Worm (Caenorhabditis elegans): ENCODE data around the gene F26F12.2.

Gene F26F12.2

DNA sequence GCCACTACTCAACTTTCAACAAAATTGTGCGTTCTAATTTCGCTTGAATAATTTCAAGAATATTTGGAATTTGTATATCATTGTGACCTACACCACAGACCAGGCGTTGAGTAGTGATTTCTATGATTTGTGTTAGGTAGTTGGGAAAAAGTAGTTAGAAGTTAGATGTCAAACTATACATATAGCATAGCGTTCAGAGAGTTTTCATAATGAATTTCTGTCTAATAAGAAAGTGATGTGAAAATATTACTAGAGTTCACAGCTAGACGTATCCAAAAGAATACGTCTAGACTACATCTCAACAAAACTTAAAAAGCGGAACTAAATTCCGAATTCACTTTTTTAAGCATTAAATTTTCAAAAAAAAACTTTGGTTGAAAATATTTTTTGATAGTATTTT lies 3.0 kb downstream of the F26F12.2 start:
- TF ChIP-seq hlh-1 (tag; optimal IDR thresholded peaks at IDR 0.05) (no peak), unc-62 (GFP tag; optimal IDR thresholded peaks at IDR 0.05) (no peak), lin-32 (GFP tag; optimal IDR thresholded peaks at IDR 0.05) (no peak), sem-2 (GFP tag; optimal IDR thresholded peaks at IDR 0.05) (no peak), ceh-83 (GFP tag; optimal IDR thresholded peaks at IDR 0.05) (no peak), drap-1 (GFP tag; optimal IDR thresholded peaks at IDR 0.05) (no peak), mab-5 (tag; optimal IDR thresholded peaks at IDR 0.05) (no peak), ces-1 (GFP tag; optimal IDR thresholded peaks at IDR 0.05) (no peak), ztf-11 (tag; optimal IDR thresholded peaks at IDR 0.05) (no peak), zip-8 (tag; optimal IDR thresholded peaks at IDR 0.05) (no peak), mep-1 (tag; optimal IDR thresholded peaks at IDR 0.05) (no peak), mls-2 (tag; optimal IDR thresholded peaks at IDR 0.05) (no peak), ceh-43 (GFP tag; optimal IDR thresholded peaks at IDR 0.05) (no peak)

- TF ChIP-seq zip-8 (tag; optimal IDR thresholded peaks at IDR 0.05): no peak
- TF ChIP-seq ham-2 (GFP tag; optimal IDR thresholded peaks at IDR 0.05): no peak
- TF ChIP-seq unc-62 (GFP tag; optimal IDR thresholded peaks at IDR 0.05): no peak
- TF ChIP-seq nhr-2 (tag; optimal IDR thresholded peaks at IDR 0.05): no peak
- no peak for TF ChIP-seq hlh-1 (tag; optimal IDR thresholded peaks at IDR 0.05)
- TF ChIP-seq ztf-11 (tag; optimal IDR thresholded peaks at IDR 0.05): no peak
- no peak for TF ChIP-seq sem-2 (GFP tag; optimal IDR thresholded peaks at IDR 0.05)
- TF ChIP-seq unc-39 (tag; optimal IDR thresholded peaks at IDR 0.05): no peak
Observed at ce11 chrV:5833531-5833930, 4.9 kb downstream of the F26F12.2 start, which contains the start of gene srh-76. srh-76 (plus strand) TSS chrV:5833831.

ce11 chrV:5832799-5833198 lies 5.6 kb downstream of the F26F12.2 start:
- TF ChIP-seq drap-1 (GFP tag; optimal IDR thresholded peaks at IDR 0.05) (no peak), sptf-1 (tag; optimal IDR thresholded peaks at IDR 0.05) (no peak), bed-3 (GFP tag; optimal IDR thresholded peaks at IDR 0.05) (no peak), ceh-43 (GFP tag; optimal IDR thresholded peaks at IDR 0.05) (no peak), nhr-76 (tag; optimal IDR thresholded peaks at IDR 0.05) (no peak), flh-1 (GFP tag; optimal IDR thresholded peaks at IDR 0.05) (no peak), nhr-12 (tag; optimal IDR thresholded peaks at IDR 0.05) (no peak), M03D4.4 (tag; optimal IDR thresholded peaks at IDR 0.05) (no peak), ham-2 (GFP tag; optimal IDR thresholded peaks at IDR 0.05) (no peak), lin-13 (tag; optimal IDR thresholded peaks at IDR 0.05) (no peak), nhr-2 (tag; optimal IDR thresholded peaks at IDR 0.05) (no peak), nhr-237 (tag; optimal IDR thresholded peaks at IDR 0.05) (no peak), blmp-1 (tag; optimal IDR thresholded peaks at IDR 0.05) (no peak), pha-4 (tag; optimal IDR thresholded peaks at IDR 0.05) (no peak), lsy-2 (tag; optimal IDR thresholded peaks at IDR 0.05) (no peak), mab-5 (tag; optimal IDR thresholded peaks at IDR 0.05) (no peak), elt-1 (tag; optimal IDR thresholded peaks at IDR 0.05; ENCODE audit: borderline replicate concordance, insufficient read depth) (no peak), cnd-1 (tag; optimal IDR thresholded peaks at IDR 0.05) (no peak)

ce11 chrV:5831253-5831652 lies 7.2 kb downstream of the F26F12.2 start:
- TF ChIP-seq unc-62 (GFP tag; optimal IDR thresholded peaks at IDR 0.05): no peak
- no peak for TF ChIP-seq M03D4.4 (tag; optimal IDR thresholded peaks at IDR 0.05)
- TF ChIP-seq mep-1 (tag; optimal IDR thresholded peaks at IDR 0.05): no peak
- TF ChIP-seq zip-8 (tag; optimal IDR thresholded peaks at IDR 0.05): no peak
- TF ChIP-seq elt-3 (tag; optimal IDR thresholded peaks at IDR 0.05): no peak
- no peak for TF ChIP-seq snpc-4 (tag; optimal IDR thresholded peaks at IDR 0.05)
- no peak for TF ChIP-seq unc-120 (tag; optimal IDR thresholded peaks at IDR 0.05; ENCODE audit: poor library complexity, severe bottlenecking)

DNA sequence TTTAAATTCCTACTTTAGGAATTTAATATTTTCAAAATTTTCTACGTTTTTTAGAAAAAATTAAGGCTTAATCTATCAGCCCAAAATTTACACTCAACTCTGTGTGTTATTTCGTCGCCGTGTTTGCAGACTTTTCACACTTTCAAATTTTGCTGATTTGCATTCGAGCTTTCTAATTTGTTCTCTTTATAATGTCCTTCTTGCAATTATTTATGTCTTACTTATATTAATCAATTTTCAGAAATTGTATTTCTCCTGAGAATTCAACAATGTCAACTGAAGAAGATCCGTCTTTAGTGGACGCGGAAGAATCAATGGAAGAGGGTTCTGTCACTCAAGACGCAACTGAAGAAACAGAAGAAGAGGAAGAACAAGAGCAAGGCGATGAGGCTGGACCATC lies 11.8 kb downstream of the F26F12.2 start, which contains the start of gene let-418:
let-418 (plus strand) TSS at position 242 of the 400 bp plus-strand sequence.
- TF ChIP-seq sptf-1 (tag; optimal IDR thresholded peaks at IDR 0.05) (no peak), nhr-76 (tag; optimal IDR thresholded peaks at IDR 0.05) (no peak)
